Worm (Caenorhabditis elegans): ENCODE data around the gene C28A5.1.

Gene C28A5.1

DNA sequence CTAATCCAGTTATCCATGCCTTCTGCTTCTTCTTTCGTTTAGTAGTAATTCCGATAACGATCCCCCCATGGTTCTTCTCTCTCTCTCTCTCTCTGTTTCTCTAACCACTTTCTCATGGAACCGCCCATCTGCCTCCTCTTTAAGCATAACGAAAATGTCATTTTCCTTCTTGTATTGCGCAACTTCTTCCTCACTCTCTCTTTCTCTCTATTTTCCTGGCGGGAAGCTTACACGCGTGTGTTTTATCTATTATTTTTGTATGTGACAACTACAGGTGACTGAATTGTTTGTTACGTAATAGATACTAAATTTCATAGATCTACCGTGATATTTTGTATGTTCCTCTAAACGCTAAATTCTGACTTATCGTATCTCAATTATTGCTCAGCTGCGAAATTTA lies 43.7 kb downstream of the C28A5.1 start:
- TF ChIP-seq bed-3 (GFP tag; optimal IDR thresholded peaks at IDR 0.05) (no peak), M03D4.4 (tag; optimal IDR thresholded peaks at IDR 0.05) (no peak), sptf-1 (tag; optimal IDR thresholded peaks at IDR 0.05) (no peak), unc-62 (GFP tag; optimal IDR thresholded peaks at IDR 0.05) (no peak), cnd-1 (tag; optimal IDR thresholded peaks at IDR 0.05) (no peak), zip-8 (tag; optimal IDR thresholded peaks at IDR 0.05) (peak; percentile 95), sem-2 (GFP tag; optimal IDR thresholded peaks at IDR 0.05) (no peak), nhr-237 (tag; optimal IDR thresholded peaks at IDR 0.05) (no peak), lin-32 (GFP tag; optimal IDR thresholded peaks at IDR 0.05) (no peak)

DNA sequence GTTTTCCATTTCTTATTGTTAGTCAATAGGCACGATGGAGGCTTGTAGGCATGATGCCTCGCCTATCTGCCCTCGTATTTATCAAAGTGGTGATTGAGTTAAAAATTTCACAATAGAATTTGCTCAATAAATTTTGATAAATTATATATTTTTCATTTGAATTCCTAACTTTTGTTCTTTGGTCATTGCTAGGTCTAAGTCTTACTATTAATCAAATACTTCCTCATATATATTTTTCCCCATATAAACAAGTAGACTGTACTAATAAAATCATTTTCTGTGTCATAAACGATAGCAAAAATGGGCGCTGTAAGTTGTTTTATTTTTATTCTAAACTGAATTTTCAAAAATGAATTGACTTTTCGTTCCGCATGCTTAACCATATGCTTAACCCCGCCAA lies 49.7 kb downstream of the C28A5.1 start, which contains the start of gene pals-28:
pals-28 (plus strand) TSS at position 301 of the 400 bp plus-strand sequence.
- TF ChIP-seq ceh-43 (GFP tag; optimal IDR thresholded peaks at IDR 0.05), result no peak
- no peak for TF ChIP-seq ceh-39 (tag; optimal IDR thresholded peaks at IDR 0.05)
- TF ChIP-seq lsy-2 (tag; optimal IDR thresholded peaks at IDR 0.05), result no peak
- no peak for TF ChIP-seq lin-32 (GFP tag; optimal IDR thresholded peaks at IDR 0.05)
- TF ChIP-seq sem-2 (GFP tag; optimal IDR thresholded peaks at IDR 0.05), result no peak

DNA sequence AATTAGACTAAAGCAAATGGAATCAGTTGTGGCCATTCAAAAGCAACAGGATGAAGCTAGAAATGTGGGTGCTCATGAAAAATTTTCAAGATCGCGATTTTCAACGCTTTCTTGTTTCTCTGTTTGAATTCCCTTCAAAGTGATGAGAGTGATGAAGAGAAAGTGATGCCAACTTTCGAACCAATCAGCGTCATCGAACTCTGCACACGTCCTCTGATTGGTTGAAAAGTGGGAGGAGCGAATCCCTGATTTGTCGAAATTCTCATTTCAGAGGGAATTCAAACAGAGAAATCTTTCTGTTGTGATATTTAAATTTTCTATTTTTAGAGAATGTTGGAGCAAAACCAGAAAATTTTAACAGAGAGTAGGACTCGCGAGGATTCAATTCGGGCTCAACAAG lies 52.0 kb downstream of the C28A5.1 start:
- TF ChIP-seq lsy-2 (tag; optimal IDR thresholded peaks at IDR 0.05) (no peak), snpc-4 (tag; optimal IDR thresholded peaks at IDR 0.05) (no peak), drap-1 (GFP tag; optimal IDR thresholded peaks at IDR 0.05) (no peak), ceh-39 (tag; optimal IDR thresholded peaks at IDR 0.05) (no peak), blmp-1 (tag; optimal IDR thresholded peaks at IDR 0.05) (no peak), nhr-28 (tag; optimal IDR thresholded peaks at IDR 0.05) (no peak), ceh-83 (GFP tag; optimal IDR thresholded peaks at IDR 0.05) (no peak), mab-5 (tag; optimal IDR thresholded peaks at IDR 0.05) (no peak), ham-2 (GFP tag; optimal IDR thresholded peaks at IDR 0.05) (no peak), elt-1 (tag; optimal IDR thresholded peaks at IDR 0.05; ENCODE audit: borderline replicate concordance, insufficient read depth) (no peak), ceh-43 (GFP tag; optimal IDR thresholded peaks at IDR 0.05) (no peak), unc-120 (tag; optimal IDR thresholded peaks at IDR 0.05; ENCODE audit: poor library complexity, severe bottlenecking) (no peak), ztf-11 (tag; optimal IDR thresholded peaks at IDR 0.05) (no peak)

DNA sequence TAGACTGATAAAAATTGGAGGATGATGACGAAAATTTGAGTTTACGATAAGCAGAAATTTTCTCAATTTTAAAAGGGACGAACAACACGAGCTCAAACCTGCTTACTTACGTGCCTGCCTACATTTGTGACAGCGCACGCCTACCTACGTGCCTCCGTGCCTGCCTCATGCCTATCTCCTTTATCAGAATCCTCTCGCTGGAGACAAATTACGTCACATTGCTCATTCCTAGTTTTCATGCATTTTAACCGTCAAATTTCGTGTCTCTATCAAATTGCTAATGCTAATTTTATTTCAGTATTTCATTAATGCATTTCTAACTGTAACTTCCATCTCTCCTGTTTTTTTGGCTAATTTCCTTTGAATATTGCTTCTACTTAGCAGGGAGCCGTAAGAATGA lies 52.8 kb downstream of the C28A5.1 start, which contains the start of gene pals-27:
pals-27 (plus strand) TSS at position 301 of the 400 bp plus-strand sequence.
- TF ChIP-seq nhr-237 (tag; optimal IDR thresholded peaks at IDR 0.05) (no peak), ces-1 (GFP tag; optimal IDR thresholded peaks at IDR 0.05) (no peak), bed-3 (GFP tag; optimal IDR thresholded peaks at IDR 0.05) (no peak), lin-32 (GFP tag; optimal IDR thresholded peaks at IDR 0.05) (no peak), unc-120 (tag; optimal IDR thresholded peaks at IDR 0.05; ENCODE audit: poor library complexity, severe bottlenecking) (no peak), zip-8 (tag; optimal IDR thresholded peaks at IDR 0.05) (no peak), mab-5 (tag; optimal IDR thresholded peaks at IDR 0.05) (no peak), elt-3 (tag; optimal IDR thresholded peaks at IDR 0.05) (no peak), ham-2 (GFP tag; optimal IDR thresholded peaks at IDR 0.05) (no peak), mls-2 (tag; optimal IDR thresholded peaks at IDR 0.05) (no peak), ceh-43 (GFP tag; optimal IDR thresholded peaks at IDR 0.05) (no peak), drap-1 (GFP tag; optimal IDR thresholded peaks at IDR 0.05) (no peak), ztf-11 (tag; optimal IDR thresholded peaks at IDR 0.05) (no peak), snpc-4 (tag; optimal IDR thresholded peaks at IDR 0.05) (no peak), elt-1 (tag; optimal IDR thresholded peaks at IDR 0.05; ENCODE audit: borderline replicate concordance, insufficient read depth) (no peak), M03D4.4 (tag; optimal IDR thresholded peaks at IDR 0.05) (no peak), sem-2 (GFP tag; optimal IDR thresholded peaks at IDR 0.05) (no peak), sptf-1 (tag; optimal IDR thresholded peaks at IDR 0.05) (no peak)

DNA sequence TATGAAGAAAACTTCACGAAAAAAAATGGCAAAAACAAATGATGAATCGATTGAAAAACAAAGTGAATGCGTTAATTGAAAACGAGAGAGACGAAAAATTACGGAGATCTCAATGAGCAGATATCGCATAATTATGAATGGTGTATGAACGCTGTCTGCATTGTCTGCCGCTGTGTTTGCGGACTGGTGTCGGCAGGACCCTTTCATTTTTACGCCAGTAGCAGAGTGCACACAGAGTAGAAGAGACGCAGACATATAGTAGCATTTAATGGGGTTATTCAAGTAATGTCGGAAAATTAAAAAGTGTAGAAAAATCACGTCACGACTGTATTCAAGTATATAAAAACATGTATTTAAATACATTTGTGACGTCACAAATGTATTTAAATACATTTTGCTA lies 53.3 kb downstream of the C28A5.1 start:
- TF ChIP-seq ces-1 (GFP tag; optimal IDR thresholded peaks at IDR 0.05), result peak; percentile 73
- no peak for TF ChIP-seq bed-3 (GFP tag; optimal IDR thresholded peaks at IDR 0.05)
- no peak for TF ChIP-seq sem-2 (GFP tag; optimal IDR thresholded peaks at IDR 0.05)
- no peak for TF ChIP-seq sptf-1 (tag; optimal IDR thresholded peaks at IDR 0.05)
- no peak for TF ChIP-seq drap-1 (GFP tag; optimal IDR thresholded peaks at IDR 0.05)
- no peak for TF ChIP-seq hlh-1 (tag; optimal IDR thresholded peaks at IDR 0.05)
- TF ChIP-seq unc-39 (tag; optimal IDR thresholded peaks at IDR 0.05), result no peak
- no peak for TF ChIP-seq ceh-43 (GFP tag; optimal IDR thresholded peaks at IDR 0.05)
- no peak for TF ChIP-seq ceh-83 (GFP tag; optimal IDR thresholded peaks at IDR 0.05)
- TF ChIP-seq mep-1 (tag; optimal IDR thresholded peaks at IDR 0.05), result peak; percentile 38
- no peak for TF ChIP-seq pha-4 (tag; optimal IDR thresholded peaks at IDR 0.05)
- no peak for TF ChIP-seq lin-32 (GFP tag; optimal IDR thresholded peaks at IDR 0.05)
- no peak for TF ChIP-seq blmp-1 (tag; optimal IDR thresholded peaks at IDR 0.05)
- no peak for TF ChIP-seq nhr-12 (tag; optimal IDR thresholded peaks at IDR 0.05)
- TF ChIP-seq snpc-4 (tag; optimal IDR thresholded peaks at IDR 0.05), result no peak
- TF ChIP-seq tbx-8 (GFP tag; optimal IDR thresholded peaks at IDR 0.05), result no peak
- peak; percentile 13 for TF ChIP-seq mls-2 (tag; optimal IDR thresholded peaks at IDR 0.05)
- TF ChIP-seq elt-3 (tag; optimal IDR thresholded peaks at IDR 0.05), result no peak
- TF ChIP-seq lin-13 (tag; optimal IDR thresholded peaks at IDR 0.05), result peak; percentile 57
- TF ChIP-seq zip-8 (tag; optimal IDR thresholded peaks at IDR 0.05), result no peak
- TF ChIP-seq nhr-28 (tag; optimal IDR thresholded peaks at IDR 0.05), result no peak
- TF ChIP-seq ham-2 (GFP tag; optimal IDR thresholded peaks at IDR 0.05), result no peak
- peak; percentile 21 for TF ChIP-seq lsy-2 (tag; optimal IDR thresholded peaks at IDR 0.05)
- no peak for TF ChIP-seq elt-1 (tag; optimal IDR thresholded peaks at IDR 0.05; ENCODE audit: borderline replicate concordance, insufficient read depth)
- no peak for TF ChIP-seq ztf-11 (tag; optimal IDR thresholded peaks at IDR 0.05)
- no peak for TF ChIP-seq cnd-1 (tag; optimal IDR thresholded peaks at IDR 0.05)

Data from whole organism, mixed stage, embryonic.